Worm (Caenorhabditis elegans) whole organism, late embryonic: ENCODE results near the gene F01F1.2.

Experiments used
- C38D4.7 ChIP-seq: fragments of 200-800 bp; sonication (Bioruptor generic); optimal IDR thresholded peaks from 2 replicates; lab custom pipeline; 2018; ENCODE audit warnings: mild to moderate bottlenecking, missing genetic modification characterization, moderate library complexity, missing compliant biosample characterization
- K02D7.2 ChIP-seq: sonication (generic microtip); optimal IDR thresholded peaks from 2 replicates; lab custom pipeline; 2017; ENCODE audit warnings: mild to moderate bottlenecking, missing genetic modification characterization, missing compliant biosample characterization
- T23F11.4 ChIP-seq: fragments of 200-800 bp; sonication (Bioruptor generic); optimal IDR thresholded peaks from 2 replicates; lab custom pipeline; 2018; ENCODE audit warnings: mild to moderate bottlenecking, missing genetic modification characterization, missing compliant biosample characterization
- Y22D7AL.16 ChIP-seq: sonication (generic microtip); optimal IDR thresholded peaks from 2 replicates; lab custom pipeline; 2016; ENCODE audit warnings: missing genetic modification characterization, missing compliant biosample characterization
- ceh-18 ChIP-seq: sonication (generic microtip); optimal IDR thresholded peaks from 2 replicates; lab custom pipeline; 2016; ENCODE audit warnings: missing genetic modification characterization, missing compliant biosample characterization
- ceh-2 ChIP-seq: sonication (generic microtip); optimal IDR thresholded peaks from 2 replicates; lab custom pipeline; 2016; ENCODE audit warnings: missing genotype, missing genetic modification characterization, missing compliant biosample characterization
- ceh-22 ChIP-seq: sonication (generic microtip); optimal IDR thresholded peaks from 2 replicates; lab custom pipeline; 2017; ENCODE audit warnings: missing biosample characterization, missing genetic modification characterization
- ceh-24 ChIP-seq: sonication (generic microtip); optimal IDR thresholded peaks from 2 replicates; lab custom pipeline; 2016; ENCODE audit warnings: mild to moderate bottlenecking, missing genetic modification characterization, missing compliant biosample characterization
- ceh-30 ChIP-seq: fragments of 150-350 bp; optimal IDR thresholded peaks from 2 replicates; lab custom pipeline; 2014; ENCODE audit warnings: missing biosample characterization, missing genetic modification characterization
- ceh-48 ChIP-seq: sonication (generic microtip); optimal IDR thresholded peaks from 2 replicates; lab custom pipeline; 2016; ENCODE audit warnings: missing genetic modification characterization, inconsistent platforms, missing compliant biosample characterization
- che-1 ChIP-seq: sonication (generic microtip); optimal IDR thresholded peaks from 2 replicates; lab custom pipeline; 2016; ENCODE audit warnings: mild to moderate bottlenecking, missing genetic modification characterization, missing compliant biosample characterization
- fax-1 ChIP-seq: sonication (generic microtip); optimal IDR thresholded peaks from 2 replicates; lab custom pipeline; 2016; ENCODE audit warnings: missing genotype, missing genetic modification characterization, missing compliant biosample characterization
- hlh-13 ChIP-seq: fragments of 200-800 bp; sonication (Bioruptor generic); optimal IDR thresholded peaks from 2 replicates; lab custom pipeline; 2018; ENCODE audit warnings: mild to moderate bottlenecking, missing genetic modification characterization, missing compliant biosample characterization
- hlh-30 ChIP-seq: sonication (generic microtip); optimal IDR thresholded peaks from 2 replicates; lab custom pipeline; 2017; ENCODE audit warnings: antibody characterized with exemption, missing genetic modification characterization, missing compliant biosample characterization; ENCODE audit not compliant: insufficient read depth
- hlh-6 ChIP-seq: sonication (generic microtip); optimal IDR thresholded peaks from 2 replicates; lab custom pipeline; 2016; ENCODE audit warnings: missing genotype, missing genetic modification characterization, missing compliant biosample characterization
- hlh-8 ChIP-seq: sonication (generic microtip); optimal IDR thresholded peaks from 2 replicates; lab custom pipeline; 2016; ENCODE audit warnings: missing genotype, missing genetic modification characterization, missing compliant biosample characterization
- lin-11 ChIP-seq: fragments of 200-800 bp; sonication (Bioruptor generic); optimal IDR thresholded peaks from 2 replicates; lab custom pipeline; 2018; ENCODE audit warnings: mild to moderate bottlenecking, missing genetic modification characterization, missing compliant biosample characterization
- madf-2 ChIP-seq: sonication (generic microtip); optimal IDR thresholded peaks from 2 replicates; lab custom pipeline; 2017; ENCODE audit warnings: missing genetic modification characterization, missing compliant biosample characterization
- pag-3 ChIP-seq: sonication (generic microtip); optimal IDR thresholded peaks from 2 replicates; lab custom pipeline; 2016; ENCODE audit warnings: missing compliant biosample characterization, missing genetic modification characterization, borderline replicate concordance
- pat-9 ChIP-seq: fragments of 200-800 bp; sonication (Bioruptor generic); optimal IDR thresholded peaks from 2 replicates; lab custom pipeline; 2018; ENCODE audit warnings: mild to moderate bottlenecking, missing genetic modification characterization, moderate library complexity, missing compliant biosample characterization
- pha-2 ChIP-seq: sonication (generic microtip); optimal IDR thresholded peaks from 2 replicates; lab custom pipeline; 2017; ENCODE audit warnings: mild to moderate bottlenecking, missing genetic modification characterization, missing compliant biosample characterization
- pqm-1 ChIP-seq: sonication (generic microtip); optimal IDR thresholded peaks from 2 replicates; lab custom pipeline; 2016; ENCODE audit warnings: missing genetic modification characterization, missing compliant biosample characterization
- pros-1 ChIP-seq: fragments of 150-350 bp; optimal IDR thresholded peaks from 2 replicates; lab custom pipeline; 2014; ENCODE audit warnings: missing biosample characterization, missing genetic modification reagents, missing genetic modification characterization
- ref-2 ChIP-seq: sonication (generic microtip); optimal IDR thresholded peaks from 2 replicates; lab custom pipeline; 2016; ENCODE audit warnings: missing genetic modification characterization, missing compliant biosample characterization
- rnt-1 ChIP-seq: sonication (generic microtip); optimal IDR thresholded peaks from 2 replicates; lab custom pipeline; 2016; ENCODE audit warnings: missing genetic modification characterization, missing compliant biosample characterization
- sox-2 ChIP-seq: fragments of 200-800 bp; sonication (Bioruptor generic); IDR thresholded peaks from 2 replicates; pipeline ENCODE4 v1.3.6; 2022; ENCODE audit warnings: missing genetic modification reagents, missing genetic modification characterization, missing compliant biosample characterization
- syd-9 ChIP-seq: sonication (generic microtip); optimal IDR thresholded peaks from 2 replicates; lab custom pipeline; 2016; ENCODE audit warnings: mild to moderate bottlenecking, missing genetic modification characterization, moderate library complexity, missing compliant biosample characterization
- tbx-2 ChIP-seq: sonication (generic microtip); optimal IDR thresholded peaks from 2 replicates; lab custom pipeline; 2016; ENCODE audit warnings: missing genetic modification characterization, missing compliant biosample characterization
- tbx-7 ChIP-seq: sonication (generic microtip); optimal IDR thresholded peaks from 2 replicates; lab custom pipeline; 2016; ENCODE audit warnings: missing genotype, missing genetic modification characterization, missing compliant biosample characterization
- ttx-3 ChIP-seq: sonication (generic microtip); optimal IDR thresholded peaks from 2 replicates; lab custom pipeline; 2016; ENCODE audit warnings: missing genetic modification reagents, missing genetic modification characterization, missing compliant biosample characterization
- unc-42 ChIP-seq: sonication (generic microtip); optimal IDR thresholded peaks from 2 replicates; lab custom pipeline; 2016; ENCODE audit warnings: missing genotype, missing genetic modification characterization, missing compliant biosample characterization
- unc-55 ChIP-seq: sonication (generic microtip); optimal IDR thresholded peaks from 2 replicates; lab custom pipeline; 2017; ENCODE audit warnings: missing biosample characterization, missing genetic modification reagents, missing genetic modification characterization
- unc-86 ChIP-seq: sonication (generic microtip); optimal IDR thresholded peaks from 2 replicates; lab custom pipeline; 2016; ENCODE audit warnings: missing genetic modification characterization, missing compliant biosample characterization

F01F1.2 gene

ce11 chrIII:5897468-5897867 lies 19.1 kb downstream of the F01F1.2 start:
- TF ChIP-seq che-1: no peak
- no peak for TF ChIP-seq lin-11 (tag; lab: Kevin White, UChicago)
- TF ChIP-seq hlh-13: no peak
- TF ChIP-seq sox-2: no peak
- no peak for TF ChIP-seq pag-3 (tag; lab: Kevin White, UChicago)
- no peak for TF ChIP-seq hlh-6 (tag; lab: Kevin White, UChicago)
- no peak for TF ChIP-seq ceh-24 (tag; lab: Kevin White, UChicago)
- no peak for TF ChIP-seq unc-86 (tag; lab: Kevin White, UChicago)
- TF ChIP-seq T23F11.4 (GFP tag; lab: Kevin White, UChicago): no peak
- TF ChIP-seq ref-2 (tag; lab: Kevin White, UChicago): no peak
- no peak for TF ChIP-seq C38D4.7 (GFP tag; lab: Kevin White, UChicago)
- no peak for TF ChIP-seq unc-55 (GFP tag; lab: Kevin White, UChicago)
- TF ChIP-seq pat-9 (tag; lab: Kevin White, UChicago): no peak
- no peak for TF ChIP-seq ttx-3 (tag; lab: Kevin White, UChicago)
- no peak for TF ChIP-seq ceh-2 (tag; lab: Kevin White, UChicago)
- no peak for TF ChIP-seq tbx-7 (tag; lab: Kevin White, UChicago)
- TF ChIP-seq pqm-1: no peak

ce11 chrIII:5898631-5899030 lies 20.3 kb downstream of the F01F1.2 start:
- no peak for TF ChIP-seq rnt-1 (tag; lab: Kevin White, UChicago)
- no peak for TF ChIP-seq T23F11.4 (GFP tag; lab: Kevin White, UChicago)
- TF ChIP-seq fax-1 (tag; lab: Kevin White, UChicago): no peak
- TF ChIP-seq pat-9 (tag; lab: Kevin White, UChicago): no peak
- no peak for TF ChIP-seq syd-9 (tag; lab: Kevin White, UChicago)
- TF ChIP-seq ceh-18 (tag; lab: Kevin White, UChicago): peak; percentile 27
- no peak for TF ChIP-seq ceh-24 (tag; lab: Kevin White, UChicago)
- no peak for TF ChIP-seq pros-1 (tag; lab: Kevin White, UChicago)

ce11 chrIII:5900709-5901108 lies 22.4 kb downstream of the F01F1.2 start:
- no peak for TF ChIP-seq pat-9 (tag; lab: Kevin White, UChicago)
- TF ChIP-seq hlh-30 (tag; lab: Kevin White, UChicago): peak; percentile 39
- no peak for TF ChIP-seq madf-2 (tag; lab: Kevin White, UChicago)
- TF ChIP-seq hlh-8 (tag; lab: Kevin White, UChicago): no peak
- no peak for TF ChIP-seq tbx-2 (tag; lab: Kevin White, UChicago)
- TF ChIP-seq ceh-30 (tag; lab: Kevin White, UChicago): no peak
- no peak for TF ChIP-seq Y22D7AL.16 (tag; lab: Kevin White, UChicago)
- no peak for TF ChIP-seq ceh-22 (tag; lab: Kevin White, UChicago)
- TF ChIP-seq K02D7.2 (tag; lab: Kevin White, UChicago): no peak
- no peak for TF ChIP-seq ceh-18 (tag; lab: Kevin White, UChicago)
- no peak for TF ChIP-seq pha-2
- peak; percentile 8 for TF ChIP-seq unc-55 (GFP tag; lab: Kevin White, UChicago)
- no peak for TF ChIP-seq unc-86 (tag; lab: Kevin White, UChicago)
- no peak for TF ChIP-seq tbx-7 (tag; lab: Kevin White, UChicago)

- TF ChIP-seq unc-42 (tag; lab: Kevin White, UChicago) (peak; percentile 80), ttx-3 (tag; lab: Kevin White, UChicago) (no peak)
Measured at ce11 chrIII:5902558-5902957, 24.2 kb downstream of the F01F1.2 start.

ce11 chrIII:5906059-5906458 lies 27.7 kb downstream of the F01F1.2 start, which contains the start of gene dpff-1:
dpff-1 (minus strand) TSS chrIII:5906346.
- TF ChIP-seq T23F11.4 (GFP tag; lab: Kevin White, UChicago) (no peak), ceh-48 (tag; lab: Kevin White, UChicago) (peak; percentile 85)
